Fruit fly (Drosophila melanogaster) whole organism, embryonic: ENCODE results near the gene Cog1.

Experiments
- Ada2b ChIP-seq: fragments of 200-800 bp; sonication (Bioruptor generic); IDR thresholded peaks from 2 replicates; pipeline ENCODE4 v1.3.6; 2022; ENCODE audit warnings: missing biosample characterization, missing genetic modification characterization
- Bgb ChIP-seq: fragments of 200-800 bp; sonication (Bioruptor generic); IDR thresholded peaks from 2 replicates; pipeline ENCODE4 v1.3.6; 2022; ENCODE audit warnings: missing biosample characterization, missing genetic modification characterization; ENCODE audit not compliant: partially characterized antibody
- Blimp-1 ChIP-seq: fragments of 200-800 bp; sonication (Bioruptor generic); optimal IDR thresholded peaks from 3 replicates; lab custom pipeline; 2018; ENCODE audit warnings: missing biosample characterization, missing genetic modification characterization, mild to moderate bottlenecking, moderate library complexity, missing genetic modification reagents
- BtbVII ChIP-seq: fragments of 200-800 bp; sonication (Bioruptor generic); optimal IDR thresholded peaks from 3 replicates; lab custom pipeline; 2017; ENCODE audit warnings: missing biosample characterization, mild to moderate bottlenecking, missing genetic modification characterization
- Bteb2 ChIP-seq: fragments of 200-800 bp; sonication (Bioruptor generic); optimal IDR thresholded peaks from 2 replicates; lab custom pipeline; 2016; ENCODE audit warnings: missing biosample characterization, missing genetic modification characterization
- CG1024 ChIP-seq: fragments of 200-800 bp; sonication (Bioruptor generic); IDR thresholded peaks from 2 replicates; pipeline ENCODE4 v1.3.6; 2022; ENCODE audit warnings: missing biosample characterization, missing genetic modification characterization
- CG10366 ChIP-seq: fragments of 200-800 bp; sonication (Bioruptor generic); IDR thresholded peaks from 2 replicates; pipeline ENCODE4 v1.3.6; 2022; ENCODE audit warnings: missing biosample characterization, missing genetic modification characterization
- CG10565 ChIP-seq: fragments of 200-800 bp; sonication (Bioruptor generic); optimal IDR thresholded peaks from 3 replicates; lab custom pipeline; 2016; ENCODE audit warnings: missing biosample characterization, mild to moderate bottlenecking, missing genetic modification characterization
- CG12155 ChIP-seq: fragments of 200-800 bp; sonication (Bioruptor generic); optimal IDR thresholded peaks from 3 replicates; lab custom pipeline; 2016; ENCODE audit warnings: missing biosample characterization, missing genetic modification characterization
- CG14050 ChIP-seq: fragments of 200-800 bp; sonication (Bioruptor generic); IDR thresholded peaks from 3 replicates; pipeline ENCODE4 v1.3.6; 2022; ENCODE audit warnings: missing biosample characterization, missing genetic modification characterization
- CG15073 ChIP-seq: fragments of 200-800 bp; sonication (Bioruptor generic); optimal IDR thresholded peaks from 2 replicates; lab custom pipeline; 2016; ENCODE audit warnings: missing biosample characterization, missing genetic modification characterization
- CG15479 ChIP-seq: fragments of 200-800 bp; sonication (Bioruptor generic); optimal IDR thresholded peaks from 3 replicates; lab custom pipeline; 2019; ENCODE audit warnings: missing biosample characterization, mild to moderate bottlenecking, missing genetic modification characterization, moderate library complexity
- CG1647 ChIP-seq: fragments of 200-800 bp; sonication (Bioruptor generic); optimal IDR thresholded peaks from 3 replicates; lab custom pipeline; 2016; ENCODE audit warnings: missing biosample characterization, missing genetic modification characterization
- CG17328 ChIP-seq: fragments of 200-800 bp; sonication (Bioruptor generic); IDR thresholded peaks from 2 replicates; pipeline ENCODE4 v1.3.6; 2022; ENCODE audit warnings: missing biosample characterization, missing genetic modification characterization
- CG18764 ChIP-seq: fragments of 200-800 bp; sonication (Bioruptor generic); optimal IDR thresholded peaks from 3 replicates; lab custom pipeline; 2016; ENCODE audit warnings: missing biosample characterization, missing genetic modification characterization
- CG3065 ChIP-seq: fragments of 200-800 bp; sonication (Bioruptor generic); optimal IDR thresholded peaks from 2 replicates; lab custom pipeline; 2016; ENCODE audit warnings: missing biosample characterization, missing genetic modification characterization
- CG4404 ChIP-seq: fragments of 200-800 bp; sonication (Bioruptor generic); IDR thresholded peaks from 2 replicates; pipeline ENCODE4 v1.3.6; 2022; ENCODE audit warnings: missing biosample characterization, missing genetic modification characterization
- CG4730 ChIP-seq: fragments of 200-800 bp; sonication (Bioruptor generic); IDR thresholded peaks from 2 replicates; pipeline ENCODE4 v1.3.6; 2022; ENCODE audit warnings: missing biosample characterization, missing genetic modification characterization
- CG8290 ChIP-seq, 3 experiments: fragments of 200-800 bp; sonication (Bioruptor generic); optimal IDR thresholded peaks; 2 replicates each; lab custom pipeline; 2016 to 2019; ENCODE audit warnings: missing biosample characterization in 3 of 3, missing genetic modification characterization in 3 of 3, mild to moderate bottlenecking in 2 of 3, moderate library complexity in 1 of 3
- CG9727 ChIP-seq: fragments of 200-800 bp; sonication (Bioruptor generic); optimal IDR thresholded peaks from 3 replicates; lab custom pipeline; 2017; ENCODE audit warnings: missing biosample characterization, mild to moderate bottlenecking, missing genetic modification characterization
- Deaf1 ChIP-seq: fragments of 200-800 bp; optimal IDR thresholded peaks from 3 replicates; lab custom pipeline; 2019; ENCODE audit warnings: missing biosample characterization, mild to moderate bottlenecking, missing genetic modification characterization, moderate library complexity
- E2f1 ChIP-seq: fragments of 200-800 bp; sonication (Bioruptor generic); IDR thresholded peaks from 2 replicates; pipeline ENCODE4 v1.3.6; 2022; ENCODE audit warnings: missing biosample characterization, missing genetic modification characterization
- Ets65A ChIP-seq: fragments of 200-800 bp; sonication (Bioruptor generic); peaks from one replicate; lab custom pipeline; 2016; ENCODE audit warnings: missing biosample characterization, missing genetic modification characterization
- Fer3 ChIP-seq: fragments of 200-800 bp; sonication (Bioruptor generic); optimal IDR thresholded peaks from 2 replicates; lab custom pipeline; 2018; ENCODE audit warnings: missing biosample characterization, mild to moderate bottlenecking, missing genetic modification characterization, moderate library complexity
- GATAe ChIP-seq: fragments of 200-800 bp; sonication (Bioruptor generic); conservative IDR thresholded peaks from 2 replicates; pipeline ENCODE4 v1.3.6; 2022; ENCODE audit warnings: missing biosample characterization, missing genetic modification characterization
- Hand ChIP-seq: fragments of 200-800 bp; sonication (Bioruptor generic); optimal IDR thresholded peaks from 2 replicates; lab custom pipeline; 2017; ENCODE audit warnings: mild to moderate bottlenecking, missing biosample characterization, missing genetic modification reagents, missing genetic modification characterization
- Hey ChIP-seq: fragments of 200-800 bp; sonication (Bioruptor generic); optimal IDR thresholded peaks from 3 replicates; lab custom pipeline; 2018; ENCODE audit warnings: missing biosample characterization, mild to moderate bottlenecking, missing genetic modification characterization
- MBD-R2 ChIP-seq: fragments of 200-800 bp; sonication (Bioruptor generic); IDR thresholded peaks from 2 replicates; pipeline ENCODE4 v1.3.6; 2022; ENCODE audit warnings: missing biosample characterization, missing genetic modification characterization
- Mes4 ChIP-seq: fragments of 200-800 bp; sonication (Bioruptor generic); optimal IDR thresholded peaks from 2 replicates; lab custom pipeline; 2016; ENCODE audit warnings: missing biosample characterization, missing genetic modification characterization
- Oaz ChIP-seq: fragments of 200-800 bp; sonication (Bioruptor generic); IDR thresholded peaks from 2 replicates; pipeline ENCODE4 v1.3.6; 2022; ENCODE audit warnings: missing biosample characterization, missing genetic modification characterization
- Trl ChIP-seq, 3 experiments: fragments of >200 bp in 2 of 3; fragments of 200-800 bp in 1 of 3; sonication (Bioruptor generic) in 1 of 3; optimal IDR thresholded peaks; 2 replicates in 1 of 3; 3 replicates in 2 of 3; lab custom pipeline; 2016 to 2017; ENCODE audit warnings: missing biosample characterization in 1 of 3, missing genetic modification characterization in 1 of 3
- Xbp1 ChIP-seq: fragments of 200-800 bp; sonication (Bioruptor generic); optimal IDR thresholded peaks from 3 replicates; lab custom pipeline; 2016; ENCODE audit warnings: missing biosample characterization, mild to moderate bottlenecking, missing genetic modification characterization
- bbx ChIP-seq: fragments of 200-800 bp; sonication (Bioruptor generic); IDR thresholded peaks from 2 replicates; pipeline ENCODE4 v1.3.6; 2022; ENCODE audit warnings: missing biosample characterization, missing genetic modification characterization; ENCODE audit not compliant: partially characterized antibody
- bigmax ChIP-seq: fragments of 200-800 bp; sonication (Bioruptor generic); optimal IDR thresholded peaks from 2 replicates; lab custom pipeline; 2018; ENCODE audit warnings: missing biosample characterization, mild to moderate bottlenecking, missing genetic modification characterization
- eyg ChIP-seq: fragments of 200-800 bp; sonication (Bioruptor generic); optimal IDR thresholded peaks from 3 replicates; lab custom pipeline; 2016; ENCODE audit warnings: missing biosample characterization, missing genetic modification characterization
- ftz-f1 ChIP-seq: fragments of 200-800 bp; sonication (Bioruptor generic); optimal IDR thresholded peaks from 2 replicates; lab custom pipeline; 2016; ENCODE audit warnings: missing biosample characterization, missing genetic modification characterization
- gcm2 ChIP-seq: fragments of 200-800 bp; sonication (Bioruptor generic); optimal IDR thresholded peaks from 2 replicates; lab custom pipeline; 2016; ENCODE audit warnings: missing biosample characterization, missing genetic modification characterization
- ham ChIP-seq: fragments of 200-800 bp; sonication (Bioruptor generic); IDR thresholded peaks from 2 replicates; pipeline ENCODE4 v1.3.6; 2022; ENCODE audit warnings: missing biosample characterization, missing genetic modification characterization
- ind ChIP-seq: fragments of 200-800 bp; sonication (Bioruptor generic); optimal IDR thresholded peaks from 3 replicates; lab custom pipeline; 2016; ENCODE audit warnings: missing biosample characterization, missing genetic modification characterization
- jing ChIP-seq: fragments of 200-800 bp; sonication (Bioruptor generic); optimal IDR thresholded peaks from 2 replicates; lab custom pipeline; 2018; ENCODE audit warnings: missing biosample characterization, mild to moderate bottlenecking, missing genetic modification characterization
- jumu ChIP-seq: fragments of 200-800 bp; sonication (Bioruptor generic); optimal IDR thresholded peaks from 3 replicates; lab custom pipeline; 2016; ENCODE audit warnings: missing biosample characterization, missing genetic modification characterization
- maf-S ChIP-seq: fragments of 200-800 bp; sonication (Bioruptor generic); optimal IDR thresholded peaks from 2 replicates; lab custom pipeline; 2016; ENCODE audit warnings: missing biosample characterization, missing genetic modification characterization
- mirr ChIP-seq: fragments of 200-800 bp; sonication (Bioruptor generic); optimal IDR thresholded peaks from 3 replicates; lab custom pipeline; 2018; ENCODE audit warnings: missing biosample characterization, mild to moderate bottlenecking, missing genetic modification characterization
- nerfin-2 ChIP-seq: fragments of 200-800 bp; sonication (Bioruptor generic); IDR thresholded peaks from 2 replicates; pipeline ENCODE4 v1.3.6; 2022; ENCODE audit warnings: missing biosample characterization, missing genetic modification characterization; ENCODE audit not compliant: partially characterized antibody
- pb ChIP-seq: fragments of 200-800 bp; sonication (Bioruptor generic); optimal IDR thresholded peaks from 3 replicates; lab custom pipeline; 2016; ENCODE audit warnings: missing biosample characterization, missing genetic modification characterization
- pnt ChIP-seq: fragments of 200-800 bp; sonication (Bioruptor generic); optimal IDR thresholded peaks from 3 replicates; lab custom pipeline; 2016; ENCODE audit warnings: missing biosample characterization, missing genetic modification characterization
- scrt ChIP-seq: fragments of 200-800 bp; sonication (Bioruptor generic); optimal IDR thresholded peaks from 2 replicates; lab custom pipeline; 2018; ENCODE audit warnings: missing biosample characterization, mild to moderate bottlenecking, missing genetic modification characterization, moderate library complexity
- ttk ChIP-seq: fragments of 200-800 bp; sonication (Bioruptor generic); IDR thresholded peaks from 2 replicates; pipeline ENCODE4 v2.1.2; 2022; ENCODE audit warnings: missing biosample characterization, missing genetic modification characterization
- zfh2 ChIP-seq: fragments of 200-800 bp; sonication (Bioruptor generic); optimal IDR thresholded peaks from 2 replicates; lab custom pipeline; 2016; ENCODE audit warnings: missing biosample characterization, missing genetic modification characterization

The Cog1 gene

dm6 chr3R:12221366-12221916, 2.0 kb upstream of the Cog1 start, which contains the start of gene CG4860 (continued):
- TF ChIP-seq zfh2 (GFP tag; lab: Kevin White, UChicago), result peak; percentile 93
- TF ChIP-seq Ets65A (GFP tag; lab: Kevin White, UChicago), result peak; percentile 98
- peak; percentile 86 for TF ChIP-seq maf-S (GFP tag; lab: Kevin White, UChicago)
- TF ChIP-seq CG1024 (GFP tag; lab: Robert Waterston, UW), result peak; percentile 40; the same call in 1 of the 2 replicates
- no peak for TF ChIP-seq CG15479 (GFP tag; lab: Kevin White, UChicago)
- TF ChIP-seq CG17328, result peak; percentile 82
- TF ChIP-seq E2f1, result peak; percentile 89
- peak; percentile 76 for TF ChIP-seq pnt
- peak; percentile 66 for TF ChIP-seq CG3065 (GFP tag; lab: Kevin White, UChicago)
- TF ChIP-seq pb (GFP tag; lab: Kevin White, UChicago), result peak; percentile 54
- no peak for TF ChIP-seq nerfin-2
- TF ChIP-seq Hey (tag; lab: Kevin White, UChicago), result no peak
- TF ChIP-seq CG10565 (GFP tag; lab: Kevin White, UChicago), result peak; percentile 23
- peak; percentile 53 for TF ChIP-seq eyg (GFP tag; lab: Kevin White, UChicago)
- 0 out of 2 replicates have a peak, but pooled peaks have one; percentile 5 for TF ChIP-seq ham (GFP tag; lab: Robert Waterston, UW)
- TF ChIP-seq Hand (GFP tag; lab: Kevin White, UChicago), result peak; percentile 50
- TF ChIP-seq jumu (GFP tag; lab: Kevin White, UChicago), result peak; percentile 85
- TF ChIP-seq Mes4 (GFP tag; lab: Kevin White, UChicago), result peak; percentile 70
- TF ChIP-seq CG18764, result peak; percentile 75
- no peak for TF ChIP-seq bigmax
- TF ChIP-seq CG10366 (GFP tag; lab: Robert Waterston, UW), result peak; percentile 89
- TF ChIP-seq Bgb (GFP tag; lab: Robert Waterston, UW), result no peak
- TF ChIP-seq CG1647, result peak; percentile 78
- TF ChIP-seq bbx (GFP tag; lab: Robert Waterston, UW), result 0 out of 2 replicates have a peak, but pooled peaks have one; percentile 20
- TF ChIP-seq MBD-R2 (GFP tag; lab: Robert Waterston, UW), result peak; percentile 69; the same call in 1 of the 2 replicates
- no peak for TF ChIP-seq Trl (optimal IDR thresholded peaks at IDR 0.05; lab: Kevin White, UChicago)
- TF ChIP-seq Trl (GFP tag; optimal IDR thresholded peaks at IDR 0.05; lab: Kevin White, UChicago), result peak; percentile 92
- TF ChIP-seq CG4404 (GFP tag; lab: Robert Waterston, UW), result 0 out of 2 replicates have a peak, but pooled peaks have one; percentile 35
- TF ChIP-seq BtbVII (GFP tag; lab: Kevin White, UChicago), result peak; percentile 71
- peak; percentile 68 for TF ChIP-seq gcm2
- TF ChIP-seq CG8290 (GFP tag; optimal IDR thresholded peaks at IDR 0.05; lab: Kevin White, UChicago), result no peak
- peak in 1 of 2 experiments; percentile 80 for TF ChIP-seq CG8290 (tag; optimal IDR thresholded peaks at IDR 0.05; lab: Kevin White, UChicago)
- TF ChIP-seq CG12155 (GFP tag; lab: Kevin White, UChicago), result peak; percentile 91
- peak; percentile 92 for TF ChIP-seq Xbp1 (GFP tag; lab: Kevin White, UChicago)
- TF ChIP-seq CG15073, result peak; percentile 1
- TF ChIP-seq Deaf1 (tag; lab: Kevin White, UChicago), result peak; percentile 94
- peak; percentile 80 for TF ChIP-seq CG4730 (GFP tag; lab: Robert Waterston, UW)
- TF ChIP-seq scrt (GFP tag; lab: Kevin White, UChicago), result peak; percentile 71
- peak; percentile 88 for TF ChIP-seq Fer3 (tag; lab: Kevin White, UChicago)
- peak; percentile 83 for TF ChIP-seq Blimp-1
- 0 out of 2 replicates have a peak, but pooled peaks have one; percentile 16 for TF ChIP-seq Oaz (GFP tag; lab: Robert Waterston, UW)
- peak; percentile 87 for TF ChIP-seq Ada2b (GFP tag; lab: Robert Waterston, UW)
- peak; percentile 35 for TF ChIP-seq mirr (GFP tag; lab: Kevin White, UChicago)
- TF ChIP-seq ind (GFP tag; lab: Kevin White, UChicago), result peak; percentile 87
- TF ChIP-seq jing (GFP tag; lab: Kevin White, UChicago), result peak; percentile 46
- TF ChIP-seq ttk (GFP tag; lab: Robert Waterston, UW), result peak; percentile 83
- peak; percentile 75 for TF ChIP-seq CG14050 (GFP tag; lab: Robert Waterston, UW)
- TF ChIP-seq GATAe (GFP tag; lab: Robert Waterston, UW), result peak; percentile 58; the same call in 1 of the 2 replicates
- TF ChIP-seq CG9727 (GFP tag; lab: Kevin White, UChicago), result peak; percentile 79
- TF ChIP-seq Bteb2 (GFP tag; lab: Kevin White, UChicago), result peak; percentile 86
- TF ChIP-seq ftz-f1, result peak; percentile 56
